Fruit fly (Drosophila melanogaster): Measurements from ENCODE around the gene CG17219.

The CG17219 gene

DNA sequence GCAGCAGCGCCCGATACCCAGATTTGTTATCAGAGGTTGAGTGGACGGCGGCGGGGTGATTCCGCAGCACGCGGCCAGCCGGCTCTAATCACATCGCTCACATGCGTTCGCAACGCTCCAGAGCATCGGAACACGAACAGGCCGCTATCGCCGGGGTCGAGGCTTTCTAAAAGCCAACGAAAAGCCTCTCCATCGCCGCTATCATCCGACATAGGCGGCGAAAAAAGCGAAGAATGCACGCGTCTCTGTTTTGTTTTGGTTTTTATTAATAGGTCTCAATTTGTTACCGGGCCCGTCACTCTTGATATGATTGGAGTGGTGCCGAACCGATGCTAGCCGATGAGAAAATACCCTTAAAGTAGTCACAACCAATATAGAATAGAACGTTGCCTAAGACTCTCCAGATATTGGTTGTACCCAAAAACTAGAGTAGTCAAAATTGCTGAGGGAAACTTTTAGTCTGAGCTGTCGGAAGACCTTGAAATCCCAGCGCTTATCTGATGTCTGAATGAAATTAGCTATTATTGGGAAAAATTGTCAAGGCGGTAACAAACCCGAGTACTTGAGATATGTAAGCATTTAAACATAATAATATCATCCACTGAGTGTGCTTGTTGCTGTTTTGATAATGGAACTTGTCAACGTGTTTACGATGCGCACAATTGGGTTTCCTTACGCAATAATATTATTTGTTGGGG is 13.0 kb downstream of the CG17219 start, which contains the start of gene CG17261 (continued):
- TF ChIP-seq kay (GFP tag; optimal IDR thresholded peaks at IDR 0.05) (peak; percentile 22), sug (tag; optimal IDR thresholded peaks at IDR 0.05) (peak; percentile 93), Spps (tag; optimal IDR thresholded peaks at IDR 0.05) (no peak), Atf3 (GFP tag; optimal IDR thresholded peaks at IDR 0.05) (no peak), CG2116 (GFP tag; optimal IDR thresholded peaks at IDR 0.05) (no peak), Fer2 (tag; optimal IDR thresholded peaks at IDR 0.05) (no peak), B-H2 (GFP tag; optimal IDR thresholded peaks at IDR 0.05) (no peak), CG3995 (GFP tag; optimal IDR thresholded peaks at IDR 0.05) (no peak), eyg (GFP tag; optimal IDR thresholded peaks at IDR 0.05) (no peak), CG9609 (GFP tag; optimal IDR thresholded peaks at IDR 0.05) (peak; percentile 22), tap (tag; optimal IDR thresholded peaks at IDR 0.05) (no peak), CG6689 (GFP tag; IDR thresholded peaks at IDR 0.05) (no peak), Sin3A (optimal IDR thresholded peaks at IDR 0.05) (no peak), row (GFP tag; IDR thresholded peaks at IDR 0.05) (peak; percentile 89), CG15011 (GFP tag; optimal IDR thresholded peaks at IDR 0.05) (no peak), insv (GFP tag; optimal IDR thresholded peaks at IDR 0.05) (no peak), CG3281 (GFP tag; optimal IDR thresholded peaks at IDR 0.05) (no peak), Opbp (GFP tag; IDR thresholded peaks at IDR 0.05; ENCODE audit: partially characterized antibody) (no peak), run (tag; optimal IDR thresholded peaks at IDR 0.05) (no peak), mirr (GFP tag; optimal IDR thresholded peaks at IDR 0.05) (peak; percentile 58), Blimp-1 (GFP tag; optimal IDR thresholded peaks at IDR 0.05) (no peak), CG10543 (GFP tag; optimal IDR thresholded peaks at IDR 0.05) (peak; percentile 88), wor (GFP tag; IDR thresholded peaks at IDR 0.05) (no peak), CG7987 (GFP tag; optimal IDR thresholded peaks at IDR 0.05) (peak; percentile 86), croc (GFP tag; conservative IDR thresholded peaks at IDR 0.05) (no peak), HLH54F (GFP tag; optimal IDR thresholded peaks at IDR 0.05) (peak; percentile 37), CG6254 (GFP tag; optimal IDR thresholded peaks at IDR 0.05) (no peak), wek (GFP tag; optimal IDR thresholded peaks at IDR 0.05) (no peak), Neu2 (GFP tag; optimal IDR thresholded peaks at IDR 0.05; ENCODE audit: borderline replicate concordance) (no peak), Hr3 (GFP tag; optimal IDR thresholded peaks at IDR 0.05) (peak; percentile 10), lola (GFP tag; optimal IDR thresholded peaks at IDR 0.05) (no peak), Deaf1 (tag; optimal IDR thresholded peaks at IDR 0.05) (peak; percentile 70), CG8089 (GFP tag; optimal IDR thresholded peaks at IDR 0.05) (no peak), Ssrp (tag; optimal IDR thresholded peaks at IDR 0.05) (no peak), CG18599 (GFP tag; optimal IDR thresholded peaks at IDR 0.05) (peak; percentile 84), slp2 (GFP tag; optimal IDR thresholded peaks at IDR 0.05) (no peak), E2f2 (GFP tag; IDR thresholded peaks at IDR 0.05) (no peak; the same call in 1 of the 2 replicates), z (GFP tag; IDR thresholded peaks at IDR 0.05) (no peak), CG2199 (GFP tag; IDR thresholded peaks at IDR 0.05) (no peak), tx (GFP tag; optimal IDR thresholded peaks at IDR 0.05) (peak; percentile 5), peb (GFP tag; IDR thresholded peaks at IDR 0.05) (no peak), CG4282 (GFP tag; optimal IDR thresholded peaks at IDR 0.05) (no peak), nau (GFP tag; optimal IDR thresholded peaks at IDR 0.05) (no peak), CG2120 (GFP tag; optimal IDR thresholded peaks at IDR 0.05) (peak; percentile 86), CG18011 (GFP tag; optimal IDR thresholded peaks at IDR 0.05) (peak; percentile 31), CG7357 (GFP tag; IDR thresholded peaks at IDR 0.05) (no peak), CG7786 (GFP tag; optimal IDR thresholded peaks at IDR 0.05) (peak; percentile 22), tgo (GFP tag; IDR thresholded peaks at IDR 0.05) (peak; percentile 31; the same call in 1 of the 3 replicates), CG10565 (GFP tag; optimal IDR thresholded peaks at IDR 0.05) (no peak), CG9797 (GFP tag; optimal IDR thresholded peaks at IDR 0.05) (no peak)

Data from whole organism, embryonic.